Fruit fly (Drosophila melanogaster): Measurements from ENCODE around the gene Arpc3B.

- no peak for TF ChIP-seq CTCF (optimal IDR thresholded peaks at IDR 0.05)
- no peak for TF ChIP-seq CG8478 (optimal IDR thresholded peaks at IDR 0.05)
Observed at dm6 chrX:17113324-17113723, 7.7 kb upstream of the Arpc3B start.

Data from S2 (cell line).